Worm (Caenorhabditis elegans): Measurements from ENCODE around the gene Y39F10C.3.

The Y39F10C.3 gene

ce11 chrII:691550-691949 is 17.3 kb downstream of the Y39F10C.3 start, which contains the start of gene T02H6.3:
Gene T02H6.3 (plus strand): TSS chrII:691850.
- TF ChIP-seq ceh-16 (tag; optimal IDR thresholded peaks at IDR 0.05) (no peak), skn-1 (tag; optimal IDR thresholded peaks at IDR 0.05) (no peak), Y55F3AM.14 (GFP tag; optimal IDR thresholded peaks at IDR 0.05) (no peak), C34F6.9 (tag; optimal IDR thresholded peaks at IDR 0.05) (no peak), blmp-1 (tag; optimal IDR thresholded peaks at IDR 0.05; ENCODE audit: insufficient read depth) (no peak)

ce11 chrII:701025-701370 is 26.8 kb downstream of the Y39F10C.3 start, which contains the start of gene T02H6.11:
Gene T02H6.11 (minus strand): TSS chrII:701125.
- no peak for TF ChIP-seq aly-2 (tag; optimal IDR thresholded peaks at IDR 0.05)
- no peak for TF ChIP-seq alr-1 (tag; optimal IDR thresholded peaks at IDR 0.05)
- no peak for TF ChIP-seq mdl-1 (tag; optimal IDR thresholded peaks at IDR 0.05)
- TF ChIP-seq C34F6.9 (tag; optimal IDR thresholded peaks at IDR 0.05) = no peak
- TF ChIP-seq ZK546.5 (tag; optimal IDR thresholded peaks at IDR 0.05) = no peak
- TF ChIP-seq egl-27 (tag; optimal IDR thresholded peaks at IDR 0.05) = no peak
- no peak for TF ChIP-seq dmd-4 (tag; optimal IDR thresholded peaks at IDR 0.05)
- TF ChIP-seq elt-3 (tag; optimal IDR thresholded peaks at IDR 0.05) = no peak

DNA sequence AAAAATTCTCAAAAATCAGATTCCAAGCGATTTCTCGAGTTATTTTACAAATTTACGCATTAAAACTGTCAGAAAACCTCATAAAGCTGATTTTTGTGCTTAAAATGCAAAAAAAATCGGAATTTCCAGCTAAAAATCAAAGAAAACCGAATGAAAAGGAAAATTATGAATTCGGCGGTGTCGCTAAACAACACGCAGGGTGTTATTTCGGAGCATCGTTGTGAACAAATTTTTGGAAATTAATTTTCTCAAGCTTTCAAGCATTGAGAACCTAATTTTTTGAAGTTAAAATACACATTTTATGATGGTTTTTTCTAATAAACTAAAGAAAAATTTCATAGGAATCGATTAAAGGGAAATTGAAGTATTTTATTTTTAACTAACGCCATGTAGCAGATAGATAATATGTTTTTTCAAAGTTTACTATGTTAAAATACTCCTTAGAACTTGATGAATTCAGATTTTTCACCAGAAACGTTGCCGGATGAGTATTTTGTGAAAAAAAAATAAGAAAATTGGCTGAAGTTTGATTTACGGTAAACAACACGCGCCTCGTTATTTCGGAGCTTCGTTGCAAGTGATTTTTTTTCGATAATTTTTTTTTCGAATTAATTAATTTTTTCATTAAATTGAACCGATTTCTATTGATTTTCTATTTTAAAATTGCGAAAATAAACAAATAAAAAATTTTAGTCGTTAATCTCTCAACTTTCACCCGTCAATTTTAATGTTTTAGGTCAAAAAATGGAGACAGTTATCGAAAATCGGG is 27.3 kb downstream of the Y39F10C.3 start, which contains the start of gene thoc-1:
thoc-1 (plus strand) TSS at position 737 of the 769 bp plus-strand sequence.
- TF ChIP-seq skn-1 (tag; optimal IDR thresholded peaks at IDR 0.05) (no peak), lsy-2 (tag; optimal IDR thresholded peaks at IDR 0.05) (peak in 1 of 2 experiments; percentile 16)

- TF ChIP-seq lin-39 (tag; optimal IDR thresholded peaks at IDR 0.05) (no peak), ztf-11 (tag; optimal IDR thresholded peaks at IDR 0.05) (no peak)
Measured at ce11 chrII:709081-709480, 34.9 kb downstream of the Y39F10C.3 start, which contains the start of gene T02H6.1. Gene T02H6.1 (plus strand): TSS chrII:709381.

DNA sequence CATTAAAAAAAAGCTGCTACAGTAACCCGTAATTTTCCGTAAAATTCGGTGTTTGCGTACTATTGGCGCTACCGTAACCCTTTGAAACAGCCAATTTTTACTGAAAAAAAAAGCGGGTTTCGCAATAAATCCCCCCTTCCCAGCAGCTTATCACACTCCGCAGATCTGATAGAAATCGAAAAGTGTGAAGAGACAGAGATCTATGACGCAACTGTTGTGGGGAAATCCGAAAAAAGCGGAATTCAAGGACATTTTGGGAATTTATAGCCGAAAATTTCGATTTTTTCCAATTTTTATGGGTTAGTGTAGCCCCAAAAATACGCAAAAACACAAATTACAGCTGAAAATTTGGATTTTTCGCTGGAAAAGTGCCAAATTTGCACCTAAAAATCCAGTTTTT is 47.7 kb downstream of the Y39F10C.3 start:
- no peak for TF ChIP-seq ztf-11 (tag; optimal IDR thresholded peaks at IDR 0.05)
- TF ChIP-seq nhr-25 (tag; optimal IDR thresholded peaks at IDR 0.05) = no peak
- no peak for TF ChIP-seq nhr-12 (tag; optimal IDR thresholded peaks at IDR 0.05)
- TF ChIP-seq snpc-4 (tag; optimal IDR thresholded peaks at IDR 0.05) = no peak
- no peak for TF ChIP-seq zag-1 (tag; optimal IDR thresholded peaks at IDR 0.05)
- no peak for TF ChIP-seq nhr-237 (tag; optimal IDR thresholded peaks at IDR 0.05)
- TF ChIP-seq lin-39 (tag; optimal IDR thresholded peaks at IDR 0.05) = no peak
- TF ChIP-seq skn-1 (tag; optimal IDR thresholded peaks at IDR 0.05) = no peak
- no peak for TF ChIP-seq nhr-21 (tag; optimal IDR thresholded peaks at IDR 0.05)

ce11 chrII:723488-723887 is 49.3 kb downstream of the Y39F10C.3 start, which contains the start of gene rfip-2:
Gene rfip-2 (plus strand): TSS chrII:723788.
- TF ChIP-seq ama-1 (optimal IDR thresholded peaks at IDR 0.05) (no peak), blmp-1 (tag; optimal IDR thresholded peaks at IDR 0.05; ENCODE audit: insufficient read depth) (no peak), elt-1 (tag; optimal IDR thresholded peaks at IDR 0.05) (no peak), nhr-21 (tag; optimal IDR thresholded peaks at IDR 0.05) (no peak), lin-39 (tag; optimal IDR thresholded peaks at IDR 0.05) (no peak), zag-1 (tag; optimal IDR thresholded peaks at IDR 0.05) (no peak)

DNA sequence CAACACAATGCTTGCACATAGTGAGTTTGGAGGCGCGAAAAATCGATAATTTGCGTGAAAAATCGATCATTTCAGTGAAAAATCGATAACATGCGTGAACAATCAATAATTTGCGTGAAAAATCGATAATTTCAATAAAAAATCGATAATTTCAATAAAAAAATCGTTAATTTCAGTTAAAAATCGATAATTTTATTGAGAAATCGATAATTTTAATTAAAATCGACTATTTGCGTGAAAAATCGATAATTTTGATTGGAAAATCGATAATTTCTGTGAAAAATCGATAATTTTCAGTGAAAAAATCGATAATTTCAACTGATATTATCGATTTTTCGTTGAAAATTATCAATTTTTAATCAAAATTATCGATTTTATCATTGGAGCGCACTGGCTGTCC is 49.8 kb downstream of the Y39F10C.3 start:
- TF ChIP-seq sma-3 (GFP tag; optimal IDR thresholded peaks at IDR 0.05) (no peak), nhr-129 (tag; optimal IDR thresholded peaks at IDR 0.05) (no peak), crh-2 (tag; optimal IDR thresholded peaks at IDR 0.05) (no peak), F13H6.1 (tag; optimal IDR thresholded peaks at IDR 0.05) (no peak), C34F6.9 (tag; optimal IDR thresholded peaks at IDR 0.05) (no peak), mbf-1 (tag; optimal IDR thresholded peaks at IDR 0.05) (no peak)

Measured in whole organism, L2 larva.